Comparison of ENCODE assay signal across 3 worm cellular contexts in genomic region chrX:10189244-10189643, ce11.
A peak's percentile ranks its signal among the peaks of the same experiment; 100 is the strongest.
TF ChIP-seq lines count a peak whose summit lies in the region.

No protein-coding gene starts in this region.

TF ChIP-seq in whole organism, L1 larva, 84 proteins besides CTCF, POLR2A, EP300 and RAD21:
- no peak for TF ChIP-seq elt-2 (tag; optimal IDR thresholded peaks at IDR 0.05; lab: Kevin White, UChicago)
- peak; percentile 14 for TF ChIP-seq lin-14 (GFP tag; optimal IDR thresholded peaks at IDR 0.05; lab: Kevin White, UChicago)
- TF ChIP-seq dpl-1 (GFP tag; optimal IDR thresholded peaks at IDR 0.05; lab: Kevin White, UChicago), result no peak
- TF ChIP-seq lin-35 (GFP tag; optimal IDR thresholded peaks at IDR 0.05; lab: Kevin White, UChicago), result no peak
- TF ChIP-seq blmp-1 (tag; optimal IDR thresholded peaks at IDR 0.05; lab: Kevin White, UChicago), result peak; percentile 27
- TF ChIP-seq grh-1 (GFP tag; IDR thresholded peaks at IDR 0.05; lab: Robert Waterston, UW), result peak; percentile 76
- TF ChIP-seq efl-1 (optimal IDR thresholded peaks at IDR 0.05; lab: Kevin White, UChicago), result no peak
- TF ChIP-seq efl-1 (GFP tag; optimal IDR thresholded peaks at IDR 0.05 in 1 of 2; lab: Kevin White, UChicago), result peak in 1 of 2 experiments; percentile 62
- peak; percentile 60 for TF ChIP-seq nhr-85 (tag; lab: Kevin White, UChicago)
- no peak for TF ChIP-seq unc-130 (tag; optimal IDR thresholded peaks at IDR 0.05; lab: Kevin White, UChicago)
- TF ChIP-seq elt-3 (tag; optimal IDR thresholded peaks at IDR 0.05; lab: Kevin White, UChicago), result peak in 1 of 6 experiments; percentile 38
- TF ChIP-seq skn-1 (tag; optimal IDR thresholded peaks at IDR 0.05; lab: Kevin White, UChicago), result no peak
- no peak for TF ChIP-seq nhr-20 (tag; optimal IDR thresholded peaks at IDR 0.05; lab: Kevin White, UChicago)
- no peak for TF ChIP-seq lin-13 (GFP tag; optimal IDR thresholded peaks at IDR 0.05; lab: Kevin White, UChicago)
- TF ChIP-seq mab-9 (GFP tag; IDR thresholded peaks at IDR 0.05; lab: Robert Waterston, UW), result no peak
- no peak for TF ChIP-seq nhr-71 (tag; optimal IDR thresholded peaks at IDR 0.05; lab: Kevin White, UChicago)

TF ChIP-seq in whole organism, L2 larva, 48 proteins besides CTCF, POLR2A, EP300 and RAD21:
- TF ChIP-seq nhr-21 (tag; optimal IDR thresholded peaks at IDR 0.05; lab: Kevin White, UChicago), result peak; percentile 17
- peak; percentile 78 for TF ChIP-seq nhr-25 (tag; optimal IDR thresholded peaks at IDR 0.05; lab: Kevin White, UChicago)
- peak; percentile 31 for TF ChIP-seq unc-55 (GFP tag; optimal IDR thresholded peaks at IDR 0.05; lab: Kevin White, UChicago)
- TF ChIP-seq ama-1 (optimal IDR thresholded peaks at IDR 0.05; lab: Kevin White, UChicago), result no peak
- TF ChIP-seq nhr-11 (tag; optimal IDR thresholded peaks at IDR 0.05; lab: Kevin White, UChicago), result no peak
TF ChIP-seq in whole organism, L2 larva: peak in this region for 3.

TF ChIP-seq in whole organism, L3 larva, 47 proteins besides CTCF, POLR2A, EP300 and RAD21:
- TF ChIP-seq nhr-12 (tag; optimal IDR thresholded peaks at IDR 0.05; lab: Kevin White, UChicago) (no peak), mml-1 (tag; optimal IDR thresholded peaks at IDR 0.05; lab: Kevin White, UChicago) (no peak), ceh-16 (tag; optimal IDR thresholded peaks at IDR 0.05; lab: Kevin White, UChicago) (no peak), R02D3.7 (tag; optimal IDR thresholded peaks at IDR 0.05; lab: Kevin White, UChicago) (no peak), elt-2 (tag; optimal IDR thresholded peaks at IDR 0.05; lab: Kevin White, UChicago) (no peak), nhr-25 (tag; optimal IDR thresholded peaks at IDR 0.05; lab: Kevin White, UChicago) (peak; percentile 83), nhr-76 (tag; optimal IDR thresholded peaks at IDR 0.05; lab: Kevin White, UChicago) (no peak), fos-1 (tag; optimal IDR thresholded peaks at IDR 0.05; lab: Kevin White, UChicago) (no peak)

Comparison
In these comparisons a context has a peak if more than half of its experiments do, and no peak if none do; other contexts are left out.
1. Of the 22 proteins assayed by ChIP-seq in both whole organism, L1 larva and whole organism, L2 larva: peak only in whole organism, L1 larva: blmp-1; only in whole organism, L2 larva: none; in both: none; in neither: 20; mixed calls (peak in some experiments, not most) for 1.